Worm (Caenorhabditis elegans): Measurements from ENCODE around the gene dct-5.

Gene dct-5

ce11 chrII:5436833-5437232 lies at the start of gene dct-5:
TSS of gene dct-5 (minus strand) at chrII:5436933.
- TF ChIP-seq egl-13 (tag; optimal IDR thresholded peaks at IDR 0.05) (no peak), nhr-47 (tag; optimal IDR thresholded peaks at IDR 0.05) (no peak), ztf-4 (tag; optimal IDR thresholded peaks at IDR 0.05) (no peak), ceh-82 (tag; optimal IDR thresholded peaks at IDR 0.05) (no peak), nhr-12 (tag; optimal IDR thresholded peaks at IDR 0.05) (no peak), rnt-1 (tag; optimal IDR thresholded peaks at IDR 0.05) (no peak), elt-2 (tag; optimal IDR thresholded peaks at IDR 0.05) (no peak), ama-1 (optimal IDR thresholded peaks at IDR 0.05) (no peak), sptf-1 (tag; optimal IDR thresholded peaks at IDR 0.05) (no peak), lir-3 (tag; optimal IDR thresholded peaks at IDR 0.05; ENCODE audit: poor library complexity) (no peak), aly-2 (tag; optimal IDR thresholded peaks at IDR 0.05) (no peak), nhr-20 (tag; optimal IDR thresholded peaks at IDR 0.05) (no peak), ceh-63 (GFP tag; optimal IDR thresholded peaks at IDR 0.05) (no peak), C04F5.9 (tag; optimal IDR thresholded peaks at IDR 0.05) (no peak), fkh-4 (tag; optimal IDR thresholded peaks at IDR 0.05; ENCODE audit: borderline replicate concordance) (no peak), efl-3 (GFP tag; optimal IDR thresholded peaks at IDR 0.05) (no peak), pag-3 (tag; optimal IDR thresholded peaks at IDR 0.05; ENCODE audit: borderline replicate concordance, insufficient read depth) (no peak), dpl-1 (GFP tag; optimal IDR thresholded peaks at IDR 0.05) (no peak)

- TF ChIP-seq efl-1 (optimal IDR thresholded peaks at IDR 0.05) (no peak), efl-1 (GFP tag; optimal IDR thresholded peaks at IDR 0.05 in 1 of 2) (no peak), zip-4 (GFP tag; optimal IDR thresholded peaks at IDR 0.05) (no peak), aly-2 (tag; optimal IDR thresholded peaks at IDR 0.05) (no peak)
Measured at ce11 chrII:5481982-5482381, 45.2 kb upstream of the dct-5 start, which contains the start of gene cal-8. TSS of gene cal-8 (minus strand) at chrII:5482041.

ce11 chrII:5478318-5478717 lies 41.6 kb upstream of the dct-5 start, which contains the start of gene F56D1.1:
TSS of gene F56D1.1 (plus strand) at chrII:5478618.
- TF ChIP-seq C34B4.2 (tag; optimal IDR thresholded peaks at IDR 0.05) = no peak
- TF ChIP-seq sox-4 (tag; optimal IDR thresholded peaks at IDR 0.05) = no peak
- no peak for TF ChIP-seq efl-1 (optimal IDR thresholded peaks at IDR 0.05)
- peak in 1 of 2 experiments; percentile 49 for TF ChIP-seq efl-1 (GFP tag; optimal IDR thresholded peaks at IDR 0.05 in 1 of 2)
- TF ChIP-seq ceh-8 (GFP tag; optimal IDR thresholded peaks at IDR 0.05) = no peak

ce11 chrII:5474946-5475345 lies 38.2 kb upstream of the dct-5 start, which contains the start of gene ilcr-2:
TSS of gene ilcr-2 (plus strand) at chrII:5475246.
- TF ChIP-seq dsc-1 (tag; optimal IDR thresholded peaks at IDR 0.05) = no peak
- TF ChIP-seq lin-15B (tag; optimal IDR thresholded peaks at IDR 0.05) = no peak
- TF ChIP-seq efl-3 (GFP tag; optimal IDR thresholded peaks at IDR 0.05) = no peak
- TF ChIP-seq pqm-1 (tag; optimal IDR thresholded peaks at IDR 0.05) = no peak
- TF ChIP-seq swsn-7 (tag; optimal IDR thresholded peaks at IDR 0.05) = no peak
- TF ChIP-seq fkh-4 (tag; optimal IDR thresholded peaks at IDR 0.05; ENCODE audit: borderline replicate concordance) = no peak
- TF ChIP-seq hlh-17 (GFP tag; optimal IDR thresholded peaks at IDR 0.05; ENCODE audit: borderline replicate concordance) = no peak
- no peak for TF ChIP-seq egl-27 (tag; optimal IDR thresholded peaks at IDR 0.05)
- no peak for TF ChIP-seq ces-1 (GFP tag; optimal IDR thresholded peaks at IDR 0.05)
- no peak for TF ChIP-seq nhr-12 (tag; optimal IDR thresholded peaks at IDR 0.05)
- TF ChIP-seq alr-1 (tag; optimal IDR thresholded peaks at IDR 0.05; ENCODE audit: borderline replicate concordance) = no peak
- no peak for TF ChIP-seq lir-3 (tag; optimal IDR thresholded peaks at IDR 0.05; ENCODE audit: poor library complexity)
- TF ChIP-seq fkh-8 (tag; optimal IDR thresholded peaks at IDR 0.05) = no peak
- no peak for TF ChIP-seq C04F5.9 (tag; optimal IDR thresholded peaks at IDR 0.05)
- TF ChIP-seq nhr-84 (tag; optimal IDR thresholded peaks at IDR 0.05) = no peak
- no peak for TF ChIP-seq nhr-85 (tag)
- no peak for TF ChIP-seq sup-37 (GFP tag; optimal IDR thresholded peaks at IDR 0.05)
- TF ChIP-seq vab-15 (tag; optimal IDR thresholded peaks at IDR 0.05) = no peak

Measured in whole organism, L1 larva.